Fruit fly (Drosophila melanogaster) whole organism, pupa: ENCODE data around the gene Nepl16.

Experiments used
- CG13204 ChIP-seq: fragments of 200-800 bp; sonication (Bioruptor generic); optimal IDR thresholded peaks from 2 replicates; lab custom pipeline; 2018; ENCODE audit warnings: missing biosample characterization, mild to moderate bottlenecking, missing genetic modification characterization, moderate library complexity
- CG34367 ChIP-seq: fragments of 200-800 bp; sonication (Bioruptor generic); optimal IDR thresholded peaks from 2 replicates; lab custom pipeline; 2018; ENCODE audit warnings: missing biosample characterization, mild to moderate bottlenecking, missing genetic modification characterization
- CG8159 ChIP-seq: fragments of 200-800 bp; sonication (Bioruptor generic); optimal IDR thresholded peaks from 3 replicates; lab custom pipeline; 2018; ENCODE audit warnings: missing biosample characterization, mild to moderate bottlenecking, missing genetic modification characterization, moderate library complexity
- D1 ChIP-seq: fragments of 200-800 bp; sonication (Bioruptor generic); optimal IDR thresholded peaks from 2 replicates; lab custom pipeline; 2018; ENCODE audit warnings: missing biosample characterization, mild to moderate bottlenecking, missing genetic modification characterization, moderate library complexity
- rn ChIP-seq: fragments of 200-800 bp; sonication (Bioruptor generic); IDR thresholded peaks from 2 replicates; pipeline ENCODE4 v1.3.6; 2022; ENCODE audit warnings: missing biosample characterization, missing genetic modification characterization

DNA sequence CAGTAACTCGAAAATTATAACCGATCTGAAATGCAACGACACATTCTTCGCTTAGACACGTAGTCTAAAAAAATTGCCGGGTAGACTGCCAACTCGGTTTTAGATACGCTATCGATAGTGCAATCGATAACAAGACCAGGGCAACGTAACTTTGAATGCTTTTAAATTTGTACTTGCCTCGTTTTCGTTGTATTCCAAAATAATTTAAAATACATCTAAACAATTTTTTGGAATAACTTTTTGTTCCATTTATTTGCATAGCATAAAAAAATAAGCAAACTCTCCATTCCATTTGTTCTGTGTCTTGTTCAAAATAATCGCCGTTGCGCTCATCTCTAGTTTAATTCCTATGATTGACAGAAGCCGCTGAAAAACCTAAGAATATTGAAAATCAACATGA, 42.7 kb downstream of the Nepl16 start, which contains the start of the genes Stt3B and CG11839:
- TF ChIP-seq CG34367 (tag; lab: Kevin White, UChicago): no peak
- TF ChIP-seq rn (GFP tag; lab: Robert Waterston, UW): no peak
- TF ChIP-seq D1 (tag; lab: Kevin White, UChicago): no peak
- no peak for TF ChIP-seq CG13204 (GFP tag; lab: Kevin White, UChicago)
- no peak for TF ChIP-seq CG8159
